Worm (Caenorhabditis elegans): ENCODE results near the gene srx-116.

The srx-116 gene

DNA sequence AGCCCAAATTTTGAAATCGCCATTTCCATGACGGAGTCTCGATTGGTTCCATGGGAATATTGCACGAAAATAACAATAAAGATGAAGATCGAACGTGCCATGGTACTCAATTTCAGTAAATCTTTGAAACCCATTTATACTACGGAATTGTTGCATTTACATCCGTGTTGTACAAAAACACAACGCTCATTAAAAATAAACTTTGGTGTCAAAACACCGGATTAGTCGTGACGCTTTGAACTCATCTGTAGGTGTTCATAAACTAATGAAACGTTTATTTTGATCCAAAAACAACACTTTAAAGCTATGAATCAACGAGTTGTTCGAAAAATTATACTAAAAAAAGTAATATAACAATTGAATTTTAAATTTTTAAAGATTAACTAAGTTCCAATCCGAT lies 43.4 kb downstream of the srx-116 start, which contains the start of gene R11D1.4:
Gene R11D1.4 (minus strand): TSS at position 101 of the 400 bp plus-strand sequence.
- TF ChIP-seq ceh-16 (tag; optimal IDR thresholded peaks at IDR 0.05), result no peak
- TF ChIP-seq elt-3 (tag; optimal IDR thresholded peaks at IDR 0.05), result no peak

DNA sequence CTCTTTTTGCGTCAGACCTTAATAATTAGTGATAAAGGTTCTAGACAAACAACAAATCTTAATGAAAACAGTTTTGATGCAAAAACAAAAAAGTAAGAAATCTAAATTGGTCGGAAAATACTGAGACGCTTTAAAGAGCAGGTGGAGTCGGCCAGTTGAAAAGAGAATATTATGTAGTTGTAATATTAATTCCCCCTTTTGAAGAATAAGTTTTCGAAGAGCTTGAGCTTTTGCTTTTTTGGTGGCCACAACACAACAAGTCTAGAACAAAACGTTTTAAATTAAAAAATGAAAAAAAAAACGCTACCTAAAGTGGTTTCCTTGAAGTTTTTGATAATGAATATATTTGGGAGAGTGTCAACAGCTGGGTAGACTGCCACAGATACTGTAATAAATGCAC lies 45.7 kb downstream of the srx-116 start, which contains the start of gene str-178:
Gene str-178 (minus strand): TSS at position 101 of the 400 bp plus-strand sequence.
- no peak for TF ChIP-seq ZK546.5 (tag; optimal IDR thresholded peaks at IDR 0.05)
- TF ChIP-seq nhr-11 (tag; optimal IDR thresholded peaks at IDR 0.05), result no peak
- no peak for TF ChIP-seq nhr-12 (tag; optimal IDR thresholded peaks at IDR 0.05)
- no peak for TF ChIP-seq lin-11 (tag; optimal IDR thresholded peaks at IDR 0.05)
- no peak for TF ChIP-seq nhr-10 (tag; optimal IDR thresholded peaks at IDR 0.05)
- TF ChIP-seq elt-1 (tag; optimal IDR thresholded peaks at IDR 0.05), result no peak
- TF ChIP-seq unc-39 (tag; optimal IDR thresholded peaks at IDR 0.05), result no peak
- TF ChIP-seq nhr-6 (tag; optimal IDR thresholded peaks at IDR 0.05), result no peak
- no peak for TF ChIP-seq lin-13 (GFP tag; optimal IDR thresholded peaks at IDR 0.05)
- TF ChIP-seq ztf-1 (GFP tag; conservative IDR thresholded peaks at IDR 0.05), result no peak
- no peak for TF ChIP-seq mab-5 (tag; optimal IDR thresholded peaks at IDR 0.05)
- TF ChIP-seq egl-27 (tag; optimal IDR thresholded peaks at IDR 0.05), result no peak
- TF ChIP-seq unc-62 (GFP tag; optimal IDR thresholded peaks at IDR 0.05), result no peak
- no peak for TF ChIP-seq ama-1 (optimal IDR thresholded peaks at IDR 0.05)
- TF ChIP-seq nhr-23 (tag; optimal IDR thresholded peaks at IDR 0.05), result no peak

DNA sequence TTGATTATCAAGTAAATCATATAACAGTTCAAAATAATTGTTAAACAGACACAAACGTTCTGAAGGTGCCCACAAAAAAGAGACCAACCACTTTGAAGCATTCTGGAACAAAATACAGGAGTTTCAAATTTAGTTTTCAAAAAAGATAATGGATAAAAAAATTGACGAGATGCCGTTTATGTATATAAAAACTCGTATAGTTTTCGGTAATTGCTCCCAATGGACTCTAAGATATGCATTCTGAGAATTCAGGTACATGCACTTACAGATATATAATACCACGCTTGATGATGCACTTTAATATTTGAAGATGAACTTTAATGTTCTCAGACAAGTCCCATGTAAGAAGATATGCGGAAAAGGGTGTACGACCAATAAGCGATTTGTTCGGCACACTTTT lies 47.9 kb downstream of the srx-116 start, which contains the start of gene str-181:
Gene str-181 (minus strand): TSS at position 101 of the 400 bp plus-strand sequence.
- TF ChIP-seq ZK546.5 (tag; optimal IDR thresholded peaks at IDR 0.05), result no peak
- no peak for TF ChIP-seq Y55F3AM.14 (GFP tag; optimal IDR thresholded peaks at IDR 0.05)
- TF ChIP-seq mbf-1 (tag; optimal IDR thresholded peaks at IDR 0.05), result no peak
- no peak for TF ChIP-seq snpc-4 (tag; optimal IDR thresholded peaks at IDR 0.05)
- no peak for TF ChIP-seq unc-39 (tag; optimal IDR thresholded peaks at IDR 0.05)
- TF ChIP-seq gmeb-1 (tag; optimal IDR thresholded peaks at IDR 0.05), result no peak
- no peak for TF ChIP-seq ztf-11 (tag; optimal IDR thresholded peaks at IDR 0.05)
- TF ChIP-seq zag-1 (tag; optimal IDR thresholded peaks at IDR 0.05), result no peak

DNA sequence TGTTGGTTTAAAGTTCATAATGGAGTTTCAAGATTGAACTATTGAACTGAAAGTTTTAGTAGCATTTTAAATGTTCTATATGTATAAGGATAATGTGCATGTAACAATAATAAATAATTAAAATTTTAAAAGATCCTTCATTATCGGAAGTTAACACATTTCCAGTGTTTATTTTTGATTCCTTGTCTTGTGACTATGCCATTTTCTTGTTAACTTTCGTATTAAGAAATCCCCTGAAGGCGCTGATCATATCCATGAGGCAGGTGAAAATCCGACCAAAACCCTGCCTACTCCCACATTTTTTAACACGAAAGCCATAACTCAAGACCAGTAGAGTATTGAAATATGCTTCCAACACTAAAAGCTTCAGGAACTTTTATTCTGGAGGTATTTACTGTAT lies 49.0 kb downstream of the srx-116 start, which contains the start of gene R11D1.7:
Gene R11D1.7 (plus strand): TSS at position 301 of the 400 bp plus-strand sequence.
- no peak for TF ChIP-seq sma-3 (GFP tag; optimal IDR thresholded peaks at IDR 0.05)
- TF ChIP-seq mbf-1 (tag; optimal IDR thresholded peaks at IDR 0.05), result no peak
- no peak for TF ChIP-seq elt-3 (tag; optimal IDR thresholded peaks at IDR 0.05)
- TF ChIP-seq ama-1 (optimal IDR thresholded peaks at IDR 0.05), result no peak
- TF ChIP-seq Y55F3AM.14 (GFP tag; optimal IDR thresholded peaks at IDR 0.05), result no peak
- no peak for TF ChIP-seq ztf-4 (tag; optimal IDR thresholded peaks at IDR 0.05)
- no peak for TF ChIP-seq egl-27 (tag; optimal IDR thresholded peaks at IDR 0.05)
- no peak for TF ChIP-seq C34F6.9 (tag; optimal IDR thresholded peaks at IDR 0.05)
- no peak for TF ChIP-seq ceh-82 (tag; optimal IDR thresholded peaks at IDR 0.05)
- no peak for TF ChIP-seq peb-1 (tag; optimal IDR thresholded peaks at IDR 0.05)

All from whole organism, L2 larva.